Fruit fly (Drosophila melanogaster): ENCODE measurements around the gene CG31431.

DNA sequence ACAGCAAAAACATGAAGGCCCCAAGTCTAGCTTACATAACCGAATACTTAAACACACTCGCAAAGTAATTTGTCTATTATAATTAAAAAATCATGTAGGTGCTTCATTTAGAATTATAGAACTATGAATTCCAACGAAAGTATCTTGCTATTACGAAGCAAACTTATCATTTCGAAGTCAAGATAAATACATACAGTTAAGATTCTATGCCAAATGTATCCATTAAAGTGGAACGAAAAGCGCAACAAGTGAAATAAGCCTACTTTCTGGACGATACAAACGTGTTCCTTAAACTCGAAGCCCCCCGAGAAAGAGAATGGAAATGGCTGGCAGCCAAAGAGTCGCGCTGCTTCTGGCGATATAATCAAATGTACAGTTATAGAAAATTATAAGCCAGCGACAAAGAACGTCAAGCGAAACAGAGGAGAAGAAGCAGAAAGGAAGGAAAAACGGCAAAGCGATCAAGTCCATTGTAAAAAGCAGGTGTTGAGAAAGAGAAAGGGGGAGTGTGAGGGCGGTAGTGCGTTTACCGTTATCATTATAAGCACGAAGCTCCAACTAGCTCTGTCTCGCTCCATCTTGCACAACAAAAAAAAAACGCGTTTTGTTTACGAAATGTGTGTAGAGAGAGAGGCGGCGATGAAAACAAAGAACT is 17.8 kb upstream of the CG31431 start:
- TF ChIP-seq CG8301 (tag; optimal IDR thresholded peaks at IDR 0.05) = peak; percentile 21
- TF ChIP-seq CG14655 (GFP tag; optimal IDR thresholded peaks at IDR 0.05) = peak; percentile 35
- TF ChIP-seq Pif1B (GFP tag; optimal IDR thresholded peaks at IDR 0.05) = no peak
- TF ChIP-seq EcR (GFP tag; optimal IDR thresholded peaks at IDR 0.05) = peak; percentile 44
- TF ChIP-seq Pif1A (GFP tag; optimal IDR thresholded peaks at IDR 0.05) = peak; percentile 1
- TF ChIP-seq rn (GFP tag; IDR thresholded peaks at IDR 0.05) = no peak
